Fruit fly (Drosophila melanogaster) whole organism, embryonic: ENCODE data around the gene CG10587.

Experiments
- CG14860 ChIP-seq: fragments of 200-800 bp; sonication (Bioruptor generic); IDR thresholded peaks from 3 replicates; pipeline ENCODE4 v1.3.6; 2022; ENCODE audit warnings: missing biosample characterization, missing genetic modification characterization; ENCODE audit not compliant: partially characterized antibody
- esg ChIP-seq: fragments of 200-800 bp; sonication (Bioruptor generic); conservative IDR thresholded peaks from 2 replicates; pipeline ENCODE4 v1.3.6; 2022; ENCODE audit warnings: missing biosample characterization, missing genetic modification characterization
- h ChIP-seq: fragments of >200 bp; optimal IDR thresholded peaks from 2 replicates; lab custom pipeline; 2017
- lov ChIP-seq, 2 experiments: fragments of 200-800 bp in 1 of 2; fragments of >200 bp in 1 of 2; sonication (Bioruptor generic) in 1 of 2; IDR thresholded peaks in 1 of 2; optimal IDR thresholded peaks in 1 of 2; 2 replicates in 1 of 2; 3 replicates in 1 of 2; pipeline versions ENCODE4 v1.3.6 to Lab custom; 2017 to 2022; ENCODE audit warnings: missing biosample characterization in 1 of 2, missing genetic modification characterization in 1 of 2

dm6 chr3L:20948404-20948803 is 14.0 kb downstream of the CG10587 start:
- TF ChIP-seq CG14860 = no peak
- TF ChIP-seq h (lab: Kevin White, UChicago) = no peak
- no peak for TF ChIP-seq lov (optimal IDR thresholded peaks at IDR 0.05; lab: Kevin White, UChicago)
- TF ChIP-seq lov (GFP tag; IDR thresholded peaks at IDR 0.05; lab: Robert Waterston, UW) = no peak
- no peak for TF ChIP-seq esg
